Fruit fly (Drosophila melanogaster): ENCODE measurements around the gene eIF4E7.

Gene eIF4E7

DNA sequence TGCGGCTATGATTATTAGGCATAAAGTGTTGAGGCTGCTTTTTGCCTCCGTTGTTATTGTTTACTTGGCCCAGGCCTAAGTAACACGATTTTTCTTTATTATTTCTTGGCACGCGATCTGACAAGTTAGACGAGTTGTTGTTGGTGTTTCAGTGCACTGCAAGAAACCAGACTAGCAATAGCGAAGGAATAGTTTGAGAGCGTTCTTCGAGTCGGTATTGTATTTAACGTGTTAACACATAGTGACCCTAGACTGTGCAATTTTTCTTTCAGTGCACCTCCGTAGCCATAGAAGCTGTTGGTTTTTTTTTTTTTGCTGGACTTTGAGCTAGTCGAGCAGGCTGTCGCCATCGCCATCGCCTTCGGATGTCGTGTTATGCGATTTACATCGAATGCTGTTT is 43.0 kb downstream of the eIF4E7 start (continued):
- TF ChIP-seq CG34406 (GFP tag; optimal IDR thresholded peaks at IDR 0.05) (no peak), fkh (GFP tag; optimal IDR thresholded peaks at IDR 0.05) (no peak), eg (GFP tag; IDR thresholded peaks at IDR 0.05) (peak; percentile 88), Eip93F (GFP tag; optimal IDR thresholded peaks at IDR 0.05) (no peak), dac (GFP tag; optimal IDR thresholded peaks at IDR 0.05) (peak; percentile 83), CG32006 (GFP tag; optimal IDR thresholded peaks at IDR 0.05) (peak; percentile 84), Eip75B (GFP tag; optimal IDR thresholded peaks at IDR 0.05) (peak; percentile 9)

DNA sequence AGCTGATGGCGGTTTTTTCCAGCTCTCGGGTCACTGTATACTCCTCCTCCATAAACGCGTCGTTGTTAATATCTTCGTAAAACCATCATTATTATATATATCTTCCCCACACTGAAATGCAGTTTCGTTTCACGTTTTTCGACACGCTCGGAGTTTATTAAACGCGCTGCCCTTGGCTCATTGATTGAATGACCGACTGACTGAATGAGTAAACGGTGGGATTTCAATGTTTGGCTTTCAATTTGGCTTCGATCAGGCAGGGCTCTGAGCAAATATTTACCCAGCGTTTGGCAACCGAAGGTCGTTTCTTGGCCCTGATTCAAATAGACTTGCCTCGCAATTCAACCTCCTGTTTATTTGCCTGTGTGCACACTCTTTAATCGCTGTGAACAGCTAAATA is 52.0 kb downstream of the eIF4E7 start:
- TF ChIP-seq CG6276 (GFP tag; optimal IDR thresholded peaks at IDR 0.05) (no peak), fkh (GFP tag; optimal IDR thresholded peaks at IDR 0.05) (peak; percentile 7)

DNA sequence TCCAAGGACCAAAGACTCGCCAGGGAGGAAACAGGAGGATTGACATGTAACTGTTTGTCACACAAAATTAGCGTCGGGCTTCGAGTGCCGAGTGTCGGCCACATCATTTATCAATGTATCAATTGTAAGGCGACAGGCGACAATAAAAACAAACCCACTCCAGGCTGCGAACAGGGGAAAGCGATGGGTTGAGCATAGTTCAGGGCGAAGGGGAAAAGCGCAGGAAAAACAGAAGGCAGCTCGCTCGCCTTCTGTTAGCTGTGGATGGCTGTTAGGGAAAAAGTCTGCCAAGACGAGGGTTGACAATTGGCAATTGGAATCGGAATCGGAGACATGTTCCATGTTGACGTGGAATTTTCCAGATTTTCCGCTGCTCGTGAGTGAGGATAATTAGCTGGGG is 52.9 kb downstream of the eIF4E7 start:
- no peak for TF ChIP-seq CG32006 (GFP tag; optimal IDR thresholded peaks at IDR 0.05)
- no peak for TF ChIP-seq spab (GFP tag; optimal IDR thresholded peaks at IDR 0.05)
- no peak for TF ChIP-seq Sox102F (GFP tag; optimal IDR thresholded peaks at IDR 0.05)
- TF ChIP-seq eg (GFP tag; IDR thresholded peaks at IDR 0.05) = no peak
- no peak for TF ChIP-seq CG10669 (GFP tag; optimal IDR thresholded peaks at IDR 0.05)
- TF ChIP-seq vri (GFP tag; optimal IDR thresholded peaks at IDR 0.05) = no peak
- no peak for TF ChIP-seq CG31627 (GFP tag; optimal IDR thresholded peaks at IDR 0.05)
- no peak for TF ChIP-seq CG4318 (GFP tag; optimal IDR thresholded peaks at IDR 0.05)
- no peak for TF ChIP-seq salr (GFP tag; optimal IDR thresholded peaks at IDR 0.05)
- no peak for TF ChIP-seq CG3919 (GFP tag; optimal IDR thresholded peaks at IDR 0.05)
- TF ChIP-seq CG8119 (GFP tag; IDR thresholded peaks at IDR 0.05) = no peak
- no peak for TF ChIP-seq acj6 (GFP tag; optimal IDR thresholded peaks at IDR 0.05)
- TF ChIP-seq Eip75B (GFP tag; optimal IDR thresholded peaks at IDR 0.05) = no peak
- TF ChIP-seq Gug (GFP tag; IDR thresholded peaks at IDR 0.05) = no peak
- no peak for TF ChIP-seq CG6276 (GFP tag; optimal IDR thresholded peaks at IDR 0.05)
- no peak for TF ChIP-seq Ets96B (tag; optimal IDR thresholded peaks at IDR 0.05)
- TF ChIP-seq Ets21C (GFP tag; optimal IDR thresholded peaks at IDR 0.05) = no peak
